Worm (Caenorhabditis elegans): ENCODE measurements around the gene lin-39.

- no peak for TF ChIP-seq lsy-27 (tag; optimal IDR thresholded peaks at IDR 0.05; ENCODE audit: borderline replicate concordance, insufficient read depth)
- no peak for TF ChIP-seq nfyb-1 (GFP tag; IDR thresholded peaks at IDR 0.05)
- no peak for TF ChIP-seq unc-62 (GFP tag; optimal IDR thresholded peaks at IDR 0.05)
Measured at ce11 chrIII:7557930-7558470, 21.6 kb upstream of the lin-39 start.
